Fruit fly (Drosophila melanogaster): Measurements from ENCODE around the gene CG42780.
A peak's percentile ranks its signal among the peaks of the same experiment; 100 is the strongest.

CG42780 gene

DNA sequence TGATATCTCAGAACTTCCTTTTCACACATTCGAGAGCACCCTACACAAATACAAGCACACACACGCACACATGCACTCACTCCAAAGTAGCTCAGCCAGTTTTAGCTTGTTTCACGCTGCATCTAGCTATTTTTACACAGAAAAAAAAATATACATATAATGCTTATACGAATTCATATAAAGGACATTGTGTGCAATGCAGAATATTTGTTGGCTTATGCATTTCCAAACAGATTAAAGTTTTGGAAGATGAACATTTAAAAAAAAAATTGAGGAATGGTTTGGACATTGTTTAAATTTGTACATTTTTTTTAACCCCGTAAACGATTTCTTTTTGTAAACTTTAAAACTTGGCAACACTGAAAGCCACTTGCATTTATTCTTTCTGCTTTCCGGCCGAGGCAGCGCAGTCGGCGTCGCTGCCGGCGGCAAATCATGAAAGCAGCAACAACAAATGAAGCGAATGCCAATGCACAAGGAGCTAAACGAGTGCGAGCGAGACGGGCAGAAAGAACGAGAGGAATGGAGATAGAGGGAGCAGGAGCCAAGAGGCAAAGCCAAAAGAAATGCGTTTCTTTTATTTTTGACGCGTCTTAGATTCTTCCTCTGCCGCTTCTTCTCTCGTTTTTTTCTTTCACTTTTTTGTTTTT lies 12.8 kb downstream of the CG42780 start (continued):
- TF ChIP-seq CG1647 (GFP tag; optimal IDR thresholded peaks at IDR 0.05) (no peak), nom (GFP tag; optimal IDR thresholded peaks at IDR 0.05) (peak; percentile 67), HmgZ (tag; optimal IDR thresholded peaks at IDR 0.05) (no peak), CG7987 (GFP tag; optimal IDR thresholded peaks at IDR 0.05) (no peak), CG1233 (GFP tag; optimal IDR thresholded peaks at IDR 0.05) (peak; percentile 81), abd-A (tag; optimal IDR thresholded peaks at IDR 0.05) (no peak), CG8944 (GFP tag; optimal IDR thresholded peaks at IDR 0.05) (peak; percentile 48), CG31224 (GFP tag; IDR thresholded peaks at IDR 0.05) (no peak), Lim3 (GFP tag; IDR thresholded peaks at IDR 0.05) (no peak), CG14441 (GFP tag; IDR thresholded peaks at IDR 0.05) (no peak), CG10321 (GFP tag; IDR thresholded peaks at IDR 0.05) (no peak), sqz (GFP tag; optimal IDR thresholded peaks at IDR 0.05) (no peak), eyg (GFP tag; optimal IDR thresholded peaks at IDR 0.05) (no peak), Lpt (GFP tag; optimal IDR thresholded peaks at IDR 0.05) (no peak), Camta (GFP tag; optimal IDR thresholded peaks at IDR 0.05) (peak; percentile 74), da (GFP tag; optimal IDR thresholded peaks at IDR 0.05) (peak; percentile 47), CG9609 (GFP tag; optimal IDR thresholded peaks at IDR 0.05) (peak; percentile 29), CG12744 (GFP tag; optimal IDR thresholded peaks at IDR 0.05) (no peak), pnt (GFP tag; optimal IDR thresholded peaks at IDR 0.05) (peak; percentile 69), Med (GFP tag) (peak; percentile 70), fd3F (GFP tag; optimal IDR thresholded peaks at IDR 0.05) (no peak), Meics (GFP tag; optimal IDR thresholded peaks at IDR 0.05) (peak; percentile 11), Dfd (GFP tag; optimal IDR thresholded peaks at IDR 0.05) (no peak), CG17328 (GFP tag; IDR thresholded peaks at IDR 0.05) (peak; percentile 74), C15 (GFP tag; IDR thresholded peaks at IDR 0.05) (no peak), sob (GFP tag; IDR thresholded peaks at IDR 0.05) (no peak), tin (GFP tag; optimal IDR thresholded peaks at IDR 0.05) (peak; percentile 77), HmgD (GFP tag; optimal IDR thresholded peaks at IDR 0.05) (no peak), BEAF-32 (GFP tag; optimal IDR thresholded peaks at IDR 0.05) (no peak), CG15601 (tag; optimal IDR thresholded peaks at IDR 0.05) (peak; percentile 86), esg (GFP tag; conservative IDR thresholded peaks at IDR 0.05) (peak; percentile 44), CG9437 (GFP tag; optimal IDR thresholded peaks at IDR 0.05) (peak; percentile 67), CG1832 (GFP tag; optimal IDR thresholded peaks at IDR 0.05) (peak; percentile 62), Hr78 (GFP tag; optimal IDR thresholded peaks at IDR 0.05) (peak in 1 of 2 experiments; percentile 17), CG9215 (GFP tag; IDR thresholded peaks at IDR 0.05) (no peak), Tbp (GFP tag; optimal IDR thresholded peaks at IDR 0.05) (no peak), tna (GFP tag; IDR thresholded peaks at IDR 0.05; ENCODE audit: partially characterized antibody) (no peak), kay (GFP tag; optimal IDR thresholded peaks at IDR 0.05) (no peak), CG14667 (GFP tag; IDR thresholded peaks at IDR 0.05) (no peak), CG10267 (tag; optimal IDR thresholded peaks at IDR 0.05) (peak; percentile 85), CTCF (GFP tag; optimal IDR thresholded peaks at IDR 0.05) (peak; percentile 19), Asciz (GFP tag; optimal IDR thresholded peaks at IDR 0.05) (peak; percentile 79), bigmax (GFP tag; optimal IDR thresholded peaks at IDR 0.05) (no peak), CG11398 (GFP tag; optimal IDR thresholded peaks at IDR 0.05) (no peak), D19A (tag; optimal IDR thresholded peaks at IDR 0.05) (peak; percentile 84), lmd (GFP tag; IDR thresholded peaks at IDR 0.05) (peak; percentile 60), ftz-f1 (GFP tag; optimal IDR thresholded peaks at IDR 0.05) (no peak), Neu2 (GFP tag; optimal IDR thresholded peaks at IDR 0.05; ENCODE audit: borderline replicate concordance) (peak; percentile 30), CG2120 (GFP tag; optimal IDR thresholded peaks at IDR 0.05) (no peak), CG8281 (tag; optimal IDR thresholded peaks at IDR 0.05) (peak; percentile 25), E2f2 (GFP tag; IDR thresholded peaks at IDR 0.05) (peak; percentile 39; the same call in 1 of the 2 replicates)
